Fruit fly (Drosophila melanogaster) whole organism, prepupa: ENCODE results near the gene plh.

Experiments used
- Blimp-1 ChIP-seq: fragments of 200-800 bp; sonication (Bioruptor generic); optimal IDR thresholded peaks from 3 replicates; lab custom pipeline; 2017; ENCODE audit warnings: missing biosample characterization, missing genetic modification characterization, mild to moderate bottlenecking, moderate library complexity, missing genetic modification reagents
- CG6276 ChIP-seq: fragments of 200-800 bp; sonication (Bioruptor generic); optimal IDR thresholded peaks from 2 replicates; lab custom pipeline; 2017; ENCODE audit warnings: missing biosample characterization, mild to moderate bottlenecking, missing genetic modification characterization
- Eip78C ChIP-seq: fragments of 200-800 bp; sonication (Bioruptor generic); peaks from one replicate; lab custom pipeline; 2016; ENCODE audit warnings: missing biosample characterization, missing genetic modification characterization
- Ets96B ChIP-seq: fragments of 200-800 bp; optimal IDR thresholded peaks from 2 replicates; lab custom pipeline; 2019; ENCODE audit warnings: missing biosample characterization, mild to moderate bottlenecking, missing genetic modification characterization, moderate library complexity
- Hr39 ChIP-seq: fragments of 200-800 bp; sonication (Bioruptor generic); optimal IDR thresholded peaks from 2 replicates; lab custom pipeline; 2016; ENCODE audit warnings: missing biosample characterization, missing genetic modification characterization
- Hr4 ChIP-seq: fragments of 200-800 bp; sonication (Bioruptor generic); optimal IDR thresholded peaks from 3 replicates; lab custom pipeline; 2016; ENCODE audit warnings: missing biosample characterization, missing genetic modification characterization
- lz ChIP-seq: fragments of 200-800 bp; sonication (Bioruptor generic); optimal IDR thresholded peaks from 3 replicates; lab custom pipeline; 2016; ENCODE audit warnings: missing biosample characterization, missing genetic modification characterization

DNA sequence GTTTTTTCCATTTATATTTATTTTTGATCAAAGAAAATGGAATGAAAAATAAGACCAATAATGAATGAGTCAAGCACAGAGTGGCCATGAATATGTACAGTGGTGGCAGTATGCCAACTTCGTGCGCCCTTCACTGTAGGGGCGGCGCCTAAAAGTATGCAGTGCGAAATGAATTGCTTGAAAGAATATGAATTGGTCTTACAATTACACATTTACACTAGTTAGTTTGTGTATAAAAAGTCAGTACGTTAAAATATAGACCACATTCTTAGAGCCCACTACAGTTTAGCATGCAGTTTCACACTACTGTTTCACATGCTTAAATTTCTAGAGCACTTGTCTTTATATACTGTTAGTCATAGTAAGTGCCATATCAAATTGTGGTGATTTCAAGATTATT lies 48.1 kb downstream of the plh start:
- TF ChIP-seq Hr4 (GFP tag; lab: Kevin White, UChicago): no peak
- no peak for TF ChIP-seq lz (GFP tag; lab: Kevin White, UChicago)
- TF ChIP-seq Blimp-1 (GFP tag; lab: Kevin White, UChicago): no peak
- no peak for TF ChIP-seq CG6276 (GFP tag; lab: Kevin White, UChicago)
- TF ChIP-seq Ets96B (tag; lab: Kevin White, UChicago): no peak
- no peak for TF ChIP-seq Eip78C
- TF ChIP-seq Hr39 (GFP tag; lab: Kevin White, UChicago): peak; percentile 50
